Worm (Caenorhabditis elegans) whole organism, mixed stage, embryonic: ENCODE data around the gene vha-13.

Source experiments
- blmp-1 ChIP-seq: fragments of 150-350 bp; optimal IDR thresholded peaks from 2 replicates; lab custom pipeline; 2014; ENCODE audit warnings: missing biosample characterization, missing genetic modification characterization
- ces-1 ChIP-seq: fragments of 150-350 bp; optimal IDR thresholded peaks from 2 replicates; lab custom pipeline; 2014; ENCODE audit warnings: missing biosample characterization, missing genetic modification reagents, missing genetic modification characterization
- cnd-1 ChIP-seq: fragments of 200-800 bp; sonication (Bioruptor generic); optimal IDR thresholded peaks from 2 replicates; lab custom pipeline; 2018; ENCODE audit warnings: mild to moderate bottlenecking, missing genetic modification characterization, missing compliant biosample characterization
- elt-3 ChIP-seq: fragments of 150-350 bp; optimal IDR thresholded peaks from 2 replicates; lab custom pipeline; 2014; ENCODE audit warnings: missing biosample characterization, missing genetic modification characterization
- lsy-2 ChIP-seq: fragments of 150-350 bp; optimal IDR thresholded peaks from 2 replicates; lab custom pipeline; 2014; ENCODE audit warnings: missing biosample characterization, missing genetic modification characterization
- nhr-237 ChIP-seq: fragments of 150-350 bp; optimal IDR thresholded peaks from 2 replicates; lab custom pipeline; 2014; ENCODE audit warnings: missing biosample characterization, missing genetic modification characterization
- nhr-28 ChIP-seq: fragments of 150-350 bp; optimal IDR thresholded peaks from 2 replicates; lab custom pipeline; 2014; ENCODE audit warnings: missing biosample characterization, missing genetic modification characterization
- nhr-76 ChIP-seq: sonication (generic microtip); optimal IDR thresholded peaks from 2 replicates; lab custom pipeline; 2017; ENCODE audit warnings: missing biosample characterization, missing genetic modification characterization
- pha-4 ChIP-seq: fragments of 150-350 bp; optimal IDR thresholded peaks from 2 replicates; lab custom pipeline; 2018; ENCODE audit warnings: missing biosample characterization, missing genetic modification reagents, missing genetic modification characterization
- sem-2 ChIP-seq: fragments of 200-800 bp; sonication (Bioruptor generic); optimal IDR thresholded peaks from 2 replicates; lab custom pipeline; 2018; ENCODE audit warnings: mild to moderate bottlenecking, missing genetic modification characterization, missing compliant biosample characterization
- sptf-1 ChIP-seq: sonication (generic microtip); optimal IDR thresholded peaks from 2 replicates; lab custom pipeline; 2017; ENCODE audit warnings: mild to moderate bottlenecking, missing genetic modification characterization, moderate library complexity, missing compliant biosample characterization
- unc-62 ChIP-seq: fragments of 150-350 bp; optimal IDR thresholded peaks from 2 replicates; lab custom pipeline; 2014; ENCODE audit warnings: missing biosample characterization, missing genetic modification reagents, missing genetic modification characterization
- zip-8 ChIP-seq: fragments of 150-350 bp; optimal IDR thresholded peaks from 2 replicates; lab custom pipeline; 2014; ENCODE audit warnings: missing biosample characterization, missing genetic modification characterization
- ztf-11 ChIP-seq: fragments of 150-350 bp; optimal IDR thresholded peaks from 2 replicates; lab custom pipeline; 2014; ENCODE audit warnings: missing biosample characterization, missing genetic modification characterization

DNA sequence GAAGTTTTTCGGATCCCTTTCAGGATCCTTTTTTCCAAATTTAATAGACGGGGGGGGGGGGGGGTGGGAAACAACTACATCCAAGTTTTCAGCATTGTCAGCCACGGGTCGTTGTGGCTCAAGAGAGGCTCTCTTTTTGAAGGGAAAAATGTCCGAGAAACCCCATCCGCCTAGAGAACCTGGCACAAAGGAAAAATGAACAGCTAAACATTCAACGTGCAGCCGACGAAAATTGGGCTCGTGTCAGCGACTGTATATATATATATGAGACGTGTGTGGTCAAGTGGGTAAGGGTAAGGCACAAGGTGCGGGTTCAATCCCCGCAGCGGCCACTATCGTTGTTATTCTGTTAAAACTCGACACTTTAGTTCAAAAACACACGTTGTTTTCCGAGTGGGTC, 7.1 kb downstream of the vha-13 start, which contains the start of gene Y49A3A.4:
- TF ChIP-seq sem-2 (no peak), elt-3 (tag; lab: Kevin White, UChicago) (no peak), sptf-1 (tag; lab: Kevin White, UChicago) (no peak), nhr-28 (no peak), lsy-2 (tag; lab: Kevin White, UChicago) (no peak), ces-1 (no peak), cnd-1 (tag; lab: Kevin White, UChicago) (no peak), zip-8 (tag; lab: Kevin White, UChicago) (no peak), unc-62 (no peak), ztf-11 (tag; lab: Kevin White, UChicago) (no peak), nhr-76 (tag; lab: Kevin White, UChicago) (no peak), nhr-237 (tag; lab: Kevin White, UChicago) (no peak), blmp-1 (no peak), pha-4 (tag; lab: Kevin White, UChicago) (no peak)
